Worm (Caenorhabditis elegans) whole organism, early embryonic: ENCODE data around the gene ift-81.

Experiments
- B0310.2 ChIP-seq: sonication (generic microtip); optimal IDR thresholded peaks from 2 replicates; lab custom pipeline; 2016; ENCODE audit warnings: mild to moderate bottlenecking, missing genetic modification characterization, missing compliant biosample characterization
- aly-1 ChIP-seq: sonication (generic microtip); optimal IDR thresholded peaks from 2 replicates; lab custom pipeline; 2016; ENCODE audit warnings: missing genetic modification characterization, missing compliant biosample characterization
- ama-1 ChIP-seq: fragments of 150-350 bp; optimal IDR thresholded peaks from 2 replicates; lab custom pipeline; 2014
- ets-7 ChIP-seq: sonication (generic microtip); optimal IDR thresholded peaks from 2 replicates; lab custom pipeline; 2016; ENCODE audit warnings: missing genotype, missing genetic modification characterization, missing compliant biosample characterization
- flt-1 ChIP-seq: fragments of 200-800 bp; sonication (Bioruptor generic); IDR thresholded peaks from 2 replicates; pipeline ENCODE4 v1.3.6; 2022; ENCODE audit warnings: missing genetic modification characterization, missing compliant biosample characterization
- hmbx-1 ChIP-seq: sonication (generic microtip); optimal IDR thresholded peaks from 2 replicates; lab custom pipeline; 2016; ENCODE audit warnings: mild to moderate bottlenecking, missing genetic modification characterization, missing compliant biosample characterization
- scrt-1 ChIP-seq: fragments of 200-800 bp; sonication (Bioruptor generic); IDR thresholded peaks from 2 replicates; pipeline ENCODE4 v1.3.6; 2022; ENCODE audit warnings: missing genetic modification characterization, missing compliant biosample characterization
- sea-1 ChIP-seq: fragments of 200-800 bp; sonication (Bioruptor generic); conservative IDR thresholded peaks from 2 replicates; pipeline ENCODE4 v1.3.6; 2022; ENCODE audit warnings: missing genetic modification characterization, missing compliant biosample characterization
- tbx-11 ChIP-seq: fragments of 200-800 bp; sonication (Bioruptor generic); IDR thresholded peaks from 2 replicates; pipeline ENCODE4 v1.3.6; 2022; ENCODE audit warnings: missing genetic modification characterization, missing compliant biosample characterization

DNA sequence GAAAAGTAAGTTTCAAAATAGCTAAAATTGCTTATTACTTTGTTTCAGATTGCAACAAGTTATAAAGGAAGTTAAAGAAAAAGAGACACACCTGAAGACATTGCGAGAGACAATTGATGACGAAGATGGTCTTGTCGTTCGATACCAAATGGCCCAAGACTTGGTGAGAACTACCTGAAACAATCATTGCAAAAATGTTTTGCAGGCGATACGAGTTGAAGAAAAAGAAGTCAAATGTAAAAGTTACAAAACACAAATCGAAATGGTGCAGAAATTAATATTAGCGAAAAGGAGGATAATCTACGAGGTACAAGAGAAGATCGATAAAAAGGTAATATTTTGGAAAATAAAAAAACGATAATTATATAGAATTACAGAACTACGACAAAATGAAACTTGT is 18.7 kb upstream of the ift-81 start, which contains the start of gene rga-8:
- TF ChIP-seq aly-1 (tag; lab: Kevin White, UChicago) (no peak), hmbx-1 (no peak), tbx-11 (no peak), ama-1 (lab: Kevin White, UChicago) (no peak), flt-1 (GFP tag; lab: Robert Waterston, UW) (no peak), ets-7 (tag; lab: Kevin White, UChicago) (no peak), B0310.2 (tag; lab: Kevin White, UChicago) (no peak), sea-1 (no peak), scrt-1 (GFP tag; lab: Robert Waterston, UW) (no peak)
